Worm (Caenorhabditis elegans): ENCODE data around the gene F14F7.5.

Gene F14F7.5

DNA sequence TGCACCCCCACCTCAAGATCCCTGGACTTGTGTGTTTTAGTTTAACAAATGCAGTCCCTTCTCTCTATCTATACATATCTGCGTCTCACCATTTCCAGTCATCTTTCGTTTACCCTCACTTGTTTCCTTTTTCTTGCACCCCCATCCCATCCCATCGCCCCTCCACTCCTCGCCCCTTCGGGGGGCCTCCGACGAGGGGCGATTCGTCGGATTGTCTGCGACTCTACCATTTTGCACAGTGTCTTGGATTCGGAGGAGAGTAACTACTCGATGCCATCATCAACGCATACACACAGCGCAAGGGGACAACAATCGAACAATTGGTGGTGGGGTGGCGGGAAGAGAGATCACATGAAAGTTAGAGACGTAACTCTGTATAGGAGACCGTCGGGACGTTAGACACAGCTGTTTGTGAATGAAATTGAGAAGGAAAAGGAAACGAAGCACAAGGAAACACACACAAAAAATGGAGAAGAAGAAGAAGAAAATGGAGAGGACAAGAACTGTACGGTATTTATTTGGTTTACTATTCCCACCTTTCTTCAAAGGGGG, 30.7 kb downstream of the F14F7.5 start (continued):
- TF ChIP-seq lin-15B (tag; optimal IDR thresholded peaks at IDR 0.05), result no peak
- peak; percentile 33 for TF ChIP-seq lin-39 (tag; optimal IDR thresholded peaks at IDR 0.05)
- peak; percentile 94 for TF ChIP-seq egl-13 (tag; optimal IDR thresholded peaks at IDR 0.05)
- TF ChIP-seq hlh-17 (GFP tag; optimal IDR thresholded peaks at IDR 0.05; ENCODE audit: borderline replicate concordance), result no peak
- TF ChIP-seq lin-35 (GFP tag; optimal IDR thresholded peaks at IDR 0.05), result peak; percentile 67 to 85
- TF ChIP-seq nhr-28 (tag; optimal IDR thresholded peaks at IDR 0.05), result peak; percentile 10
- peak; percentile 64 for TF ChIP-seq aha-1 (tag; optimal IDR thresholded peaks at IDR 0.05)
- no peak for TF ChIP-seq C34B4.2 (tag; optimal IDR thresholded peaks at IDR 0.05)
- peak in 1 of 2 experiments; percentile 91 for TF ChIP-seq ztf-11 (tag; optimal IDR thresholded peaks at IDR 0.05)
- TF ChIP-seq ceh-90 (tag; optimal IDR thresholded peaks at IDR 0.05), result no peak
- TF ChIP-seq snpc-4 (tag; optimal IDR thresholded peaks at IDR 0.05), result peak; percentile 47
- TF ChIP-seq ces-1 (GFP tag; optimal IDR thresholded peaks at IDR 0.05), result peak; percentile 35
- peak; percentile 83 for TF ChIP-seq rnt-1 (tag; optimal IDR thresholded peaks at IDR 0.05)
- TF ChIP-seq fkh-10 (GFP tag; optimal IDR thresholded peaks at IDR 0.05), result peak; percentile 97
- peak; percentile 92 for TF ChIP-seq nhr-47 (tag; optimal IDR thresholded peaks at IDR 0.05)
- peak; percentile 88 for TF ChIP-seq pax-3 (tag; optimal IDR thresholded peaks at IDR 0.05)
- TF ChIP-seq unc-98 (GFP tag; IDR thresholded peaks at IDR 0.05), result no peak
- TF ChIP-seq fkh-4 (tag; optimal IDR thresholded peaks at IDR 0.05; ENCODE audit: borderline replicate concordance), result peak; percentile 37
- TF ChIP-seq pqm-1 (tag; optimal IDR thresholded peaks at IDR 0.05), result no peak
- peak; percentile 91 for TF ChIP-seq fkh-8 (tag; optimal IDR thresholded peaks at IDR 0.05)
- peak; percentile 82 for TF ChIP-seq zag-1 (tag; optimal IDR thresholded peaks at IDR 0.05)
- TF ChIP-seq tlp-1 (tag; optimal IDR thresholded peaks at IDR 0.05), result no peak
- peak; percentile 91 for TF ChIP-seq mef-2 (tag; optimal IDR thresholded peaks at IDR 0.05)
- no peak for TF ChIP-seq Y116A8C.19 (tag; optimal IDR thresholded peaks at IDR 0.05; ENCODE audit: borderline replicate concordance)
- TF ChIP-seq hpl-2 (GFP tag; optimal IDR thresholded peaks at IDR 0.05), result peak; percentile 48
- peak; percentile 83 for TF ChIP-seq fos-1 (tag; optimal IDR thresholded peaks at IDR 0.05)
- TF ChIP-seq egl-27 (tag; optimal IDR thresholded peaks at IDR 0.05), result peak; percentile 76 to 90
- TF ChIP-seq dsc-1 (tag; optimal IDR thresholded peaks at IDR 0.05), result peak; percentile 93
- peak; percentile 92 for TF ChIP-seq ztf-4 (tag; optimal IDR thresholded peaks at IDR 0.05)
- TF ChIP-seq unc-62 (GFP tag; optimal IDR thresholded peaks at IDR 0.05), result peak; percentile 66
- TF ChIP-seq elt-3 (tag; optimal IDR thresholded peaks at IDR 0.05), result peak in 1 of 6 experiments; percentile 20
- peak in 1 of 2 experiments; percentile 93 for TF ChIP-seq mdl-1 (tag; optimal IDR thresholded peaks at IDR 0.05)

DNA sequence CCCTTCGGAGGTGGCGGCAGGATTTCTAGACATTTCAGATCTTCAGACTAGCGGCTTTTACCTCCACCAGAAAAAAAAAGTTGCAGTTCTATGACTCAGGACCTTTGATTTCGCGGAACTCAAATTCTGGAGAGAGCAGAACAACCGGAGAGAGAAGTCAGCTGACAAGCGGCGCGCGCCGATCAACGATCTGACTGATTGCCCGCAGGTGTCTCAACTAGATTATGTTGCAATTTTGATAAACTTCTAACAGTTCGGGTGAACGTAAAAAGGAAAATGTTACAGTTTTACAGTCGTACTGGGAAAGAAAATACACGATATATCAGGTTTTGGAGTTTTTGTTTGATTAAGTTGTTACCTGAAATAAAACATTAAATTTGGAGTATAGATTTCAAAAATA, 31.2 kb downstream of the F14F7.5 start:
- TF ChIP-seq rnt-1 (tag; optimal IDR thresholded peaks at IDR 0.05) (peak; percentile 60), efl-1 (optimal IDR thresholded peaks at IDR 0.05) (no peak), efl-1 (GFP tag; optimal IDR thresholded peaks at IDR 0.05 in 1 of 2) (peak in 1 of 2 experiments; percentile 93), hlh-4 (tag; optimal IDR thresholded peaks at IDR 0.05) (no peak), vab-15 (tag; optimal IDR thresholded peaks at IDR 0.05) (peak; percentile 38), skn-1 (tag; optimal IDR thresholded peaks at IDR 0.05) (peak; percentile 8), unc-130 (tag; optimal IDR thresholded peaks at IDR 0.05) (peak; percentile 15), zag-1 (tag; optimal IDR thresholded peaks at IDR 0.05) (no peak)

Data from whole organism, L1 larva.